Fruit fly (Drosophila melanogaster) whole organism, wandering third instar larva: ENCODE measurements around the gene CG17470.

Source experiments
- CG9705 ChIP-seq: fragments of 200-800 bp; sonication (Bioruptor generic); optimal IDR thresholded peaks from 2 replicates; lab custom pipeline; 2018; ENCODE audit warnings: missing biosample characterization, mild to moderate bottlenecking, missing genetic modification characterization
- Dfd ChIP-seq: fragments of >200 bp; optimal IDR thresholded peaks from 2 replicates; lab custom pipeline; 2017; ENCODE audit warnings: missing biosample characterization, missing genetic modification characterization
- Dif ChIP-seq: fragments of 200-275, 200-300 bp; sonication (Bioruptor generic); optimal IDR thresholded peaks from 2 replicates; lab custom pipeline; 2018; ENCODE audit warnings: missing biosample characterization, missing genetic modification characterization; ENCODE audit not compliant: partially characterized antibody
- Hr78 ChIP-seq: fragments of >200 bp; optimal IDR thresholded peaks from 2 replicates; lab custom pipeline; 2017; ENCODE audit warnings: missing biosample characterization, missing genetic modification characterization
- Jra ChIP-seq: sonication (Bioruptor generic); optimal IDR thresholded peaks from 2 replicates; lab custom pipeline; 2016; ENCODE audit warnings: missing biosample characterization, missing genetic modification characterization
- N ChIP-seq: fragments of >200 bp; optimal IDR thresholded peaks from 2 replicates; lab custom pipeline; 2018; ENCODE audit warnings: missing biosample characterization, missing external identifiers, missing genetic modification characterization
- OdsH ChIP-seq: fragments of 200-800 bp; sonication (Bioruptor generic); optimal IDR thresholded peaks from 2 replicates; lab custom pipeline; 2016; ENCODE audit warnings: missing biosample characterization, mild to moderate bottlenecking, missing genetic modification characterization
- Sp1 ChIP-seq: fragments of 200-800 bp; sonication (Bioruptor generic); optimal IDR thresholded peaks from 3 replicates; lab custom pipeline; 2019; ENCODE audit warnings: missing biosample characterization, mild to moderate bottlenecking, missing genetic modification characterization, moderate library complexity
- Vsx2 ChIP-seq: fragments of 200-300, 225-300 bp; sonication (Bioruptor generic); optimal IDR thresholded peaks from 2 replicates; lab custom pipeline; 2018; ENCODE audit warnings: missing biosample characterization, missing genetic modification characterization; ENCODE audit not compliant: partially characterized antibody
- br ChIP-seq: fragments of 200-800 bp; sonication (Bioruptor generic); optimal IDR thresholded peaks from 2 replicates; lab custom pipeline; 2016; ENCODE audit warnings: missing biosample characterization, missing genetic modification characterization
- brk ChIP-seq: fragments of 200-800 bp; sonication (Bioruptor generic); optimal IDR thresholded peaks from 2 replicates; lab custom pipeline; 2016; ENCODE audit warnings: missing biosample characterization, mild to moderate bottlenecking, missing genetic modification characterization
- dl ChIP-seq, 2 experiments: fragments of 175-275, 200-275 bp in 1 of 2; fragments of 200-275 bp in 1 of 2; sonication (Bioruptor generic); optimal IDR thresholded peaks; lab custom pipeline; 2018; ENCODE audit warnings: mild to moderate bottlenecking in 2 of 2, missing biosample characterization in 2 of 2, missing genetic modification characterization in 2 of 2, moderate library complexity in 2 of 2; ENCODE audit not compliant: partially characterized antibody in 2 of 2, insufficient read depth in 1 of 2
- dsf ChIP-seq: sonication (Bioruptor generic); optimal IDR thresholded peaks from 2 replicates; lab custom pipeline; 2016; ENCODE audit warnings: missing biosample characterization, missing genetic modification characterization, borderline replicate concordance
- ey ChIP-seq: fragments of 200-800 bp; sonication (Bioruptor generic); optimal IDR thresholded peaks from 2 replicates; lab custom pipeline; 2016; ENCODE audit warnings: missing biosample characterization, missing genetic modification characterization
- foxo ChIP-seq, 2 experiments: fragments of 200-800 bp; sonication (Bioruptor generic); optimal IDR thresholded peaks; 2 replicates in 1 of 2; 3 replicates in 1 of 2; lab custom pipeline; 2016 to 2017; ENCODE audit warnings: missing biosample characterization in 2 of 2, missing genetic modification characterization in 2 of 2
- fru ChIP-seq: fragments of 200-800 bp; sonication (Bioruptor generic); optimal IDR thresholded peaks from 3 replicates; lab custom pipeline; 2016; ENCODE audit warnings: missing biosample characterization, mild to moderate bottlenecking, missing genetic modification characterization
- h ChIP-seq: fragments of 200-800 bp; sonication (Bioruptor generic); optimal IDR thresholded peaks from 3 replicates; lab custom pipeline; 2016; ENCODE audit warnings: missing biosample characterization, mild to moderate bottlenecking, missing genetic modification characterization
- jim ChIP-seq: fragments of 175-275, 200-325 bp; sonication (Bioruptor generic); optimal IDR thresholded peaks from 2 replicates; lab custom pipeline; 2016; ENCODE audit warnings: missing biosample characterization, mild to moderate bottlenecking, missing genetic modification characterization
- pan ChIP-seq: fragments of >200 bp; optimal IDR thresholded peaks from 2 replicates; lab custom pipeline; 2017
- psq ChIP-seq: fragments of 200-800 bp; sonication (Bioruptor generic); optimal IDR thresholded peaks from 3 replicates; lab custom pipeline; 2017; ENCODE audit warnings: missing biosample characterization, mild to moderate bottlenecking, missing genetic modification characterization, moderate library complexity
- sage ChIP-seq: fragments of 200-800 bp; sonication (Bioruptor generic); optimal IDR thresholded peaks from 2 replicates; lab custom pipeline; 2016; ENCODE audit warnings: missing biosample characterization, mild to moderate bottlenecking, missing genetic modification characterization
- sv ChIP-seq: fragments of 200-800 bp; sonication (Bioruptor generic); optimal IDR thresholded peaks from 3 replicates; lab custom pipeline; 2016; ENCODE audit warnings: missing biosample characterization, missing genetic modification characterization
- usp ChIP-seq: fragments of >200 bp; optimal IDR thresholded peaks from 2 replicates; lab custom pipeline; 2017; ENCODE audit warnings: missing biosample characterization, missing genetic modification characterization
- woc ChIP-seq: sonication (Bioruptor generic); optimal IDR thresholded peaks from 2 replicates; lab custom pipeline; 2016; ENCODE audit warnings: missing biosample characterization, mild to moderate bottlenecking, missing genetic modification characterization

Gene CG17470

dm6 chr2L:20640617-20641016 lies 2.4 kb downstream of the CG17470 start, which contains the start of gene Sfp38D:
Gene Sfp38D (plus strand): TSS chr2L:20640917.
- TF ChIP-seq sv (GFP tag; lab: Kevin White, UChicago) (no peak), brk (no peak)

DNA sequence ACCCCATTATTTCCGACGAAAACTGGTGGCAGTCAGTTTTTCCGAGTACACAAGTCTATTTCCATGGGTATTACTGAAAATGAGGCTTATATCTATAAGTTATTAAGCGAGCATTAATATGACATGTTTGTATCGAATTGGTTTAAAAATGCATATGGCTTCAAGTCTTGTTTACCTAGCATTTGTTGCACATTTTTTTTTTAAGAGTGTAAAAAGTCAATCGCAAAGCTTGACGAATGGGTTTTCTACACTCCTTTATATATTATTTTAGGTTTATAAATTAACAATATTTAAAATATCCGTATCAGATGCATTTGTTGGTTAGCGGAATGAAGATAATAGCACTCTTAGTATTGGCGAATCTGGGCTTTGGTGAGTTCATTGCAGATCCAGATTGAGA lies 3.2 kb downstream of the CG17470 start, which contains the start of gene CG31680:
CG31680 (plus strand) TSS at position 301 of the 400 bp plus-strand sequence.
- TF ChIP-seq CG9705 (GFP tag; lab: Kevin White, UChicago) (no peak), sage (GFP tag; lab: Kevin White, UChicago) (no peak), Dfd (GFP tag; lab: Kevin White, UChicago) (no peak), N (GFP tag; lab: Kevin White, UChicago) (no peak)

DNA sequence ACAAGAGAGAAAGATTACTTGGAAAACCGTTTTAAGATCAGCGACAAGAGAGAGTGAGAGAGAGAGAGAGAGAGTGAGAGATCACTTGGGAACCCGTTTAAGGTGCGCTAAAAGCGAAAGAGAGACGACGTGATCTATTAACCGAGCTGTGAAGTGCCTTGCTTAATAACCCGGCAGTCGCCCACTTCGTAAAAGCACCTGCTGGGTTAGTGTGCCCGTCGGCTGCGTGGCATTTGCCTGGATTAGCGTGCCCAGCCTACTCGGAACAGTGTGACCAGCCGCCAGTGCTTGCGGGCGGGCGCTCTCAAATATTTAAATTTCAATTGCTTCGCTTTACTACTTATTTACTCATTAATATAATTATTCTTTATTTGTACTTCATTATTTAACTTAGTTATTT lies 4.6 kb downstream of the CG17470 start:
- TF ChIP-seq foxo (GFP tag; optimal IDR thresholded peaks at IDR 0.05; lab: Kevin White, UChicago), result no peak
- TF ChIP-seq h, result peak; percentile 16
- TF ChIP-seq Dif, result peak; percentile 37

DNA sequence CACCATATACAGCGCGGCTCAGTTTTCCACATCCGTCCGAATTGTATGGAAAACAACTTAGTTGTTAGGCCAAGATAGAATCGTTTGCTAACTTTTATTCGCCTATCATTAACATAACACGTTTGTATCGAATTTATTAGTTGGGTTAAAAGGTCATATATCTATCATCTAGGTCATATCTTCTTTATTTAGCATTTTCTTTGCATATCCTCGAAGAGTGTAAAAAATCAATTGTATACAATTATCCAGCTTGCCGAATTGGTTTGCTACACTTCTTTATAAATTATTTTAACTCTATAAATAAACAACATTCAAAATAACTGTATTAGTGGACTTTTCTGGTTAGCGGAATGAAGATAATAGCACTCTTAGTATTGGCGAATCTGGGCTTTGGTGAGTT lies 8.8 kb downstream of the CG17470 start, which contains the start of gene CG17472:
CG17472 (plus strand) TSS at position 301 of the 400 bp plus-strand sequence.
- TF ChIP-seq woc (GFP tag; lab: Kevin White, UChicago) (no peak), dl (GFP tag; optimal IDR thresholded peaks at IDR 0.05; lab: Kevin White, UChicago; ENCODE audit: insufficient read depth in 1 of 2, partially characterized antibody in 2 of 2) (no peak), pan (lab: Kevin White, UChicago) (no peak), dsf (GFP tag; lab: Kevin White, UChicago) (no peak), N (GFP tag; lab: Kevin White, UChicago) (no peak), Dfd (GFP tag; lab: Kevin White, UChicago) (no peak), Vsx2 (GFP tag; lab: Kevin White, UChicago) (no peak)
- TF ChIP-seq, all 38 proteins: peak for 0

DNA sequence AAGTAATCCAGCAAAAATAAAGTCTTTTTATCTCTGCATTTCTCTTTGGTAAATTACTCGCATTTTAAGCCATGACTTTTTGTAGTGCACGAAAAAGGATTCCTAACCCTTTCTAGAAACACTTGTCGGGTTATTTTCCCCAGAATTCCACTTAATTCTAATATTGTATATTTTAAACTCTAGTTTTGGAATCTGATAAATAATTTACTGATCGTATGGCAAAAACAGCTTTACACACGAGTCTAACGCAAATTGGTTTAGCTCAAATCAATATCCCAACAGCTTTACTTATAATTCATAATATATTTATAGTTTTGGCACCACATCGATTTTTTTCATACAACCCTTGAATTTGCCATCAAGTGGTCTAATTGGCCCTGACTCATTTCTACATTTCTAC lies 28.8 kb downstream of the CG17470 start, which contains the start of gene CG15475:
CG15475 (plus strand) TSS at position 301 of the 400 bp plus-strand sequence.
- TF ChIP-seq usp (GFP tag; lab: Kevin White, UChicago) (no peak), Dfd (GFP tag; lab: Kevin White, UChicago) (no peak), OdsH (GFP tag; lab: Kevin White, UChicago) (no peak), pan (lab: Kevin White, UChicago) (no peak), Jra (no peak), woc (GFP tag; lab: Kevin White, UChicago) (no peak), br (GFP tag; lab: Kevin White, UChicago) (no peak), sage (GFP tag; lab: Kevin White, UChicago) (no peak)

DNA sequence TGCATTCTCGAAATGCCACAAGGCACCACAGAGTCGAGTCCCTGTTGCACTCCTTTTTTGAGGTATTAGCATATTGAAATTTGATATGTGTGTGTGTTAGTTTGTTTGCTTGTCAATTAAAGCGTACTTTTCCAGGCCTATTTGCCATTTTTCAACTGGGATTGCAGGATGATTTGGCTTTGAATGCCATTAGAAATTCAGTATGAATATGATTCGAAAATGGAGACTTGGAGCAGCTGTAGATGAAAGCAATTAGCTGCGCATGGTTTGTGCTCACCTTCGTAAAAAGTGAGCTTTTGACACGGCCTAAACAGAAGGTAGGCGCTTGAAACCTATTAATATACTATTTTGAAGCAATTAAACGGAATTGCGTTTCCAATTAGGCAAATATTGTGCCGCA lies 38.9 kb downstream of the CG17470 start, which contains the start of gene CG31677:
CG31677 (minus strand) TSS at position 101 of the 400 bp plus-strand sequence.
- no peak for TF ChIP-seq ey (GFP tag; lab: Kevin White, UChicago)
- no peak for TF ChIP-seq OdsH (GFP tag; lab: Kevin White, UChicago)
- TF ChIP-seq Dfd (GFP tag; lab: Kevin White, UChicago), result no peak
- TF ChIP-seq, all 38 proteins: peak for 0

- TF ChIP-seq h (no peak), Dif (no peak), Dfd (GFP tag; lab: Kevin White, UChicago) (no peak), Hr78 (GFP tag; lab: Kevin White, UChicago) (no peak), dl (GFP tag; optimal IDR thresholded peaks at IDR 0.05; lab: Kevin White, UChicago; ENCODE audit: insufficient read depth in 1 of 2, partially characterized antibody in 2 of 2) (no peak), CG9705 (GFP tag; lab: Kevin White, UChicago) (no peak), br (GFP tag; lab: Kevin White, UChicago) (no peak), fru (GFP tag; lab: Kevin White, UChicago) (no peak), pan (lab: Kevin White, UChicago) (no peak), Vsx2 (GFP tag; lab: Kevin White, UChicago) (no peak), psq (GFP tag; lab: Kevin White, UChicago) (no peak), jim (GFP tag; lab: Kevin White, UChicago) (no peak)
Measured at dm6 chr2L:20601282-20601681, 41.8 kb downstream of the CG17470 start.

DNA sequence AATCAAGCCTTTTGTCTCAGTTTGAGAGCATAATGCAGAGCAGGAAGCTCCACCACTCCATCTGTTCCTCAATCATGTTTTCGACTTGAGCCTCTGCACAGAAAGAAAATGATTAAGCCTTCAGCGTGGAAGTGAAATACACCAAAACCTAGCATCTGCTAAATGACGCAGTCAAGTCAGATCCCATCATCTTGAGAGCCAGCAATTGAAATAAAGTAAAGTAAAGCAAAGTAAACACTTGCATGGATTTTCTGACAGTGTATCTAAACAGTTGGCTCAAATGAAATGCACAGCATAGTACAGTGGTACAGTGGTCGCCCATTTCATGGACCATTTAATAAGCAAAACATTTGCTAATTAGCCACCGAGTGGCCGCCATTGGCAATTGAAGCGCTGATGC lies 45.3 kb downstream of the CG17470 start:
- no peak for TF ChIP-seq sage (GFP tag; lab: Kevin White, UChicago)
- TF ChIP-seq Sp1 (GFP tag; lab: Kevin White, UChicago), result no peak
- TF ChIP-seq fru (GFP tag; lab: Kevin White, UChicago), result no peak
